Worm (Caenorhabditis elegans): Measurements from ENCODE around the gene fut-5.

Gene fut-5

DNA sequence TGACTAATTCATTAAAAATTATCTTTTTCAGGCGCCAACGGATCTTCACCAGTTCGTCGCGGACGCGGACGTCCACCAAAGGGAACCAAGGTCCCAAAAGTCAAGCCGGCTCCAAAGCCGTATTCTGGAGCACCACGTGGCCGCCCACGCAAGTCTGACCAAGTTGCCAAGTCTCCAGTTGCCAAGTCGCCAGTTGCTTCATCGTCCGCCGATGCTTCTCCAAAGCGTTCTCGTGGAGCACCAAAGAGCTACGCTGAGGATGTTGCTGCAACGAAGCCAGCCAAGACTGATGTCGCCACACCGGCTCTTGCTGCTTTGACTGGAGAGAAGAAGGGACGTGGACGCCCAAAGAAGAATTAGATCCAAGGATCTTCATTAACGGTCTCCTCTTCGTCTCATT is 5.8 kb upstream of the fut-5 start:
- TF ChIP-seq unc-62 (GFP tag; optimal IDR thresholded peaks at IDR 0.05): no peak
- no peak for TF ChIP-seq nhr-12 (tag; optimal IDR thresholded peaks at IDR 0.05)
- no peak for TF ChIP-seq tbx-8 (GFP tag; optimal IDR thresholded peaks at IDR 0.05)

DNA sequence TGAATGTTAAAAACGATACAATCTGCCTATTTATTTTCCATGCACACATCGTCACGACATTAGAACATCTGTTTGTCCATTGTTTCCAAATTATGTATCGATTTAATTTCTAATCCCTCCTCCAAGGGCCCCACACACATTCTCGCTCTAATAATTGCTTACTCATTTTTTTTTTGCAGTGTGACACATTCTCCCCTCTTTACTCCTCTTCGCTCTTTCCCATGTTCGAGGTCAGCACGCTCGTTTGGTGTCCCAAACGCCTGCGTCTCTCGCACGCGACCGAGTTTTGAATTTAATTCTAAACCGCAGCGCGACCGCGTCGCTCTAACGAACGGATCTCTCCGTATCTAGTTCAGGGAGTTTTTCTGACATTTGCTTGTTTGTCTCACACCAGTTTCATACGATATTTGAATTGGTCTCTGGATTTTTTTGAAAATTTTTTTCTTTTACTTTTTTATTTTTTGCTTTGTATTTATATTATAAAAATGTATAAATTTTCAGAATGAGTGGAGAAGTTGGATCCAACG is 5.2 kb upstream of the fut-5 start, which contains the start of the genes clec-140 and hmg-11:
clec-140 (plus strand) TSS at position 477 of the 527 bp plus-strand sequence.
hmg-11 (plus strand) TSS at position 502 of the 527 bp plus-strand sequence.
- TF ChIP-seq drap-1 (GFP tag; optimal IDR thresholded peaks at IDR 0.05) (no peak), ham-2 (GFP tag; optimal IDR thresholded peaks at IDR 0.05) (no peak), cnd-1 (tag; optimal IDR thresholded peaks at IDR 0.05) (peak; percentile 91), nhr-12 (tag; optimal IDR thresholded peaks at IDR 0.05) (no peak), sem-2 (GFP tag; optimal IDR thresholded peaks at IDR 0.05) (no peak), lin-13 (tag; optimal IDR thresholded peaks at IDR 0.05) (peak; percentile 30), mls-2 (tag; optimal IDR thresholded peaks at IDR 0.05) (peak; percentile 60), nhr-2 (tag; optimal IDR thresholded peaks at IDR 0.05) (peak; percentile 63), nhr-28 (tag; optimal IDR thresholded peaks at IDR 0.05) (no peak), ceh-43 (GFP tag; optimal IDR thresholded peaks at IDR 0.05) (peak; percentile 22), snpc-4 (tag; optimal IDR thresholded peaks at IDR 0.05) (no peak), unc-120 (tag; optimal IDR thresholded peaks at IDR 0.05; ENCODE audit: poor library complexity, severe bottlenecking) (peak; percentile 43), blmp-1 (tag; optimal IDR thresholded peaks at IDR 0.05) (no peak), mab-5 (tag; optimal IDR thresholded peaks at IDR 0.05) (no peak), ztf-11 (tag; optimal IDR thresholded peaks at IDR 0.05) (peak; percentile 76), lin-32 (GFP tag; optimal IDR thresholded peaks at IDR 0.05) (peak; percentile 59), unc-39 (tag; optimal IDR thresholded peaks at IDR 0.05) (no peak), M03D4.4 (tag; optimal IDR thresholded peaks at IDR 0.05) (no peak), ces-1 (GFP tag; optimal IDR thresholded peaks at IDR 0.05) (peak; percentile 83), elt-3 (tag; optimal IDR thresholded peaks at IDR 0.05) (no peak), mep-1 (tag; optimal IDR thresholded peaks at IDR 0.05) (peak; percentile 90), sptf-1 (tag; optimal IDR thresholded peaks at IDR 0.05) (peak; percentile 65), nhr-76 (tag; optimal IDR thresholded peaks at IDR 0.05) (no peak), hlh-1 (tag; optimal IDR thresholded peaks at IDR 0.05) (peak; percentile 19), lsy-2 (tag; optimal IDR thresholded peaks at IDR 0.05) (peak; percentile 3), pha-4 (tag; optimal IDR thresholded peaks at IDR 0.05) (peak; percentile 12), unc-62 (GFP tag; optimal IDR thresholded peaks at IDR 0.05) (peak; percentile 43), ceh-83 (GFP tag; optimal IDR thresholded peaks at IDR 0.05) (no peak), flh-1 (GFP tag; optimal IDR thresholded peaks at IDR 0.05) (no peak), tbx-8 (GFP tag; optimal IDR thresholded peaks at IDR 0.05) (no peak), bed-3 (GFP tag; optimal IDR thresholded peaks at IDR 0.05) (no peak), zip-8 (tag; optimal IDR thresholded peaks at IDR 0.05) (no peak), elt-1 (tag; optimal IDR thresholded peaks at IDR 0.05; ENCODE audit: borderline replicate concordance, insufficient read depth) (no peak), ceh-39 (tag; optimal IDR thresholded peaks at IDR 0.05) (peak; percentile 67), nhr-237 (tag; optimal IDR thresholded peaks at IDR 0.05) (no peak)

DNA sequence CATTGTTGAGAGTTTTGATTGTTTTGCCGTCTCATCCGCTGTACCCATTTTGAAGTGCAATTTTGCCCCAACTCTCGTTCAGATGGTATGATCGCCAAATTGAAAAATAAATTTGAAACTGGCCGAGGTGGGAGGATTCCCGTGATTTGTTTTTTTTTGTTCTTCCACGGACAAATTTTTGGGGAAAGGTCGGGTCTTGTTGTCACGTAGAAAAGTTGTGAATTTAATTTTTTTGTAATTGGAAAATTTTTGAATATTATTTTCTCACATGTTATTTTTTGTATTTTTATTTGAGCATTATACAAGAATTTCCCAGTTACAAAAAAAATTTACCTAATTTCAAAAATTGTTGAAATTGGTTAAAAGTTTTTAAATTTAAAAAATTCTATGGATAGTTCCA is 4.2 kb upstream of the fut-5 start, which contains the start of gene T05A7.6:
T05A7.6 (minus strand) TSS at position 101 of the 400 bp plus-strand sequence.
- TF ChIP-seq ceh-43 (GFP tag; optimal IDR thresholded peaks at IDR 0.05) (no peak), sem-2 (GFP tag; optimal IDR thresholded peaks at IDR 0.05) (no peak), ham-2 (GFP tag; optimal IDR thresholded peaks at IDR 0.05) (no peak), flh-1 (GFP tag; optimal IDR thresholded peaks at IDR 0.05) (no peak), bed-3 (GFP tag; optimal IDR thresholded peaks at IDR 0.05) (no peak), zip-8 (tag; optimal IDR thresholded peaks at IDR 0.05) (no peak), elt-3 (tag; optimal IDR thresholded peaks at IDR 0.05) (no peak), unc-39 (tag; optimal IDR thresholded peaks at IDR 0.05) (no peak), nhr-12 (tag; optimal IDR thresholded peaks at IDR 0.05) (no peak)

DNA sequence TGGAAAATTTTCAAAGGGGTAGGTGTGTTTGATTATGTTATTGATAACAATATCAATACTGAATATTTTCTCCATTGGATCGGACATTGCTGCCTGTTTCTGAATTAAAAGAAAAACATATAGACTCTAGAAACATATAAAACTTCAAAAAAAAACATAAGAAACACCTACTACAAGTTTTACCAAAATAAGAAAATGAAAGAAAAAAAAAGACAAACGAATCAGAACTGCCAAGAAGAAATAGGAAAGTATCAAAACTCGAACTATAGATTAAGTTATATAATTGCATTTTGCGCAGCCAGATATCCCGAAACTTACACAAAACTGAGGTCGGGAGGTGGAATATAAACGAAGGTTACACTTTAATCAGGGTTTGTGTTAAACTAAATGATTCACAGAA is 2.1 kb downstream of the fut-5 start, which contains the start of gene T05A7.11:
T05A7.11 (minus strand) TSS at position 101 of the 400 bp plus-strand sequence.
- no peak for TF ChIP-seq elt-1 (tag; optimal IDR thresholded peaks at IDR 0.05; ENCODE audit: borderline replicate concordance, insufficient read depth)
- TF ChIP-seq nhr-12 (tag; optimal IDR thresholded peaks at IDR 0.05): no peak
- no peak for TF ChIP-seq nhr-28 (tag; optimal IDR thresholded peaks at IDR 0.05)
- no peak for TF ChIP-seq M03D4.4 (tag; optimal IDR thresholded peaks at IDR 0.05)
- no peak for TF ChIP-seq mep-1 (tag; optimal IDR thresholded peaks at IDR 0.05)
- TF ChIP-seq lin-13 (tag; optimal IDR thresholded peaks at IDR 0.05): no peak
- no peak for TF ChIP-seq cnd-1 (tag; optimal IDR thresholded peaks at IDR 0.05)
- no peak for TF ChIP-seq ztf-11 (tag; optimal IDR thresholded peaks at IDR 0.05)
- TF ChIP-seq tbx-8 (GFP tag; optimal IDR thresholded peaks at IDR 0.05): no peak
- no peak for TF ChIP-seq unc-39 (tag; optimal IDR thresholded peaks at IDR 0.05)
